Fruit fly (Drosophila melanogaster): ENCODE data around the gene CG31697.

CG31697 gene

dm6 chr2L:19574959-19575625 lies 39.8 kb downstream of the CG31697 start (continued):
- peak; percentile 61; the same call in 1 of the 3 replicates for TF ChIP-seq Opbp (GFP tag; IDR thresholded peaks at IDR 0.05; ENCODE audit: partially characterized antibody)
- no peak for TF ChIP-seq CG5245 (GFP tag; optimal IDR thresholded peaks at IDR 0.05)
- peak; percentile 92 for TF ChIP-seq HLHmδ (GFP tag; optimal IDR thresholded peaks at IDR 0.05)
- TF ChIP-seq Neu2 (GFP tag; optimal IDR thresholded peaks at IDR 0.05; ENCODE audit: borderline replicate concordance) = no peak
- TF ChIP-seq CG34224 (GFP tag; IDR thresholded peaks at IDR 0.05; ENCODE audit: partially characterized antibody) = peak; percentile 56; the same call in 2 of the 3 replicates
- TF ChIP-seq CG6791 (GFP tag; IDR thresholded peaks at IDR 0.05; ENCODE audit: partially characterized antibody) = 0 out of 3 replicates have a peak, but pooled peaks have one; percentile 50
- TF ChIP-seq Abd-B (GFP tag; optimal IDR thresholded peaks at IDR 0.05) = peak; percentile 52
- TF ChIP-seq ATbp (GFP tag; optimal IDR thresholded peaks at IDR 0.05) = peak; percentile 3
- no peak for TF ChIP-seq CG18262 (tag; optimal IDR thresholded peaks at IDR 0.05)
- peak; percentile 99 for TF ChIP-seq z (GFP tag; IDR thresholded peaks at IDR 0.05)
- peak; percentile 85 for TF ChIP-seq ewg (GFP tag; optimal IDR thresholded peaks at IDR 0.05)
- TF ChIP-seq zen2 (GFP tag; IDR thresholded peaks at IDR 0.05; ENCODE audit: partially characterized antibody) = peak; percentile 73
- no peak for TF ChIP-seq E2f2 (GFP tag; IDR thresholded peaks at IDR 0.05)
- peak; percentile 77 for TF ChIP-seq CG10543 (GFP tag; optimal IDR thresholded peaks at IDR 0.05)
- TF ChIP-seq CG13894 (tag; optimal IDR thresholded peaks at IDR 0.05) = peak; percentile 32
- peak; percentile 91 for TF ChIP-seq CG8478 (optimal IDR thresholded peaks at IDR 0.05)
- TF ChIP-seq amos (GFP tag; IDR thresholded peaks at IDR 0.05; ENCODE audit: partially characterized antibody) = peak; percentile 51; the same call in 1 of the 2 replicates
- peak; percentile 39; the same call in 1 of the 2 replicates for TF ChIP-seq tna (GFP tag; IDR thresholded peaks at IDR 0.05; ENCODE audit: partially characterized antibody)
- peak; percentile 55 for TF ChIP-seq Bgb (GFP tag; IDR thresholded peaks at IDR 0.05; ENCODE audit: partially characterized antibody)
- TF ChIP-seq crol (GFP tag; IDR thresholded peaks at IDR 0.05) = peak; percentile 99
- no peak for TF ChIP-seq fd96Cb (tag; optimal IDR thresholded peaks at IDR 0.05)
- no peak for TF ChIP-seq CG4404 (GFP tag; IDR thresholded peaks at IDR 0.05)
- peak in 1 of 2 experiments; percentile 94 for TF ChIP-seq insv (GFP tag; optimal IDR thresholded peaks at IDR 0.05)
- TF ChIP-seq cato (GFP tag; optimal IDR thresholded peaks at IDR 0.05; ENCODE audit: borderline replicate concordance) = no peak
- no peak for TF ChIP-seq p53 (GFP tag; optimal IDR thresholded peaks at IDR 0.05)
- peak; percentile 96 for TF ChIP-seq CG6175 (GFP tag; IDR thresholded peaks at IDR 0.05)
- peak; percentile 35 for TF ChIP-seq mirr (GFP tag; optimal IDR thresholded peaks at IDR 0.05)
- peak; percentile 98 for TF ChIP-seq cg (GFP tag; optimal IDR thresholded peaks at IDR 0.05)
- no peak for TF ChIP-seq crc (GFP tag; optimal IDR thresholded peaks at IDR 0.05)
- no peak for TF ChIP-seq hb (GFP tag; IDR thresholded peaks at IDR 0.05; ENCODE audit: partially characterized antibody)

- TF ChIP-seq dimm (GFP tag; IDR thresholded peaks at IDR 0.05) (peak; percentile 76), gce (GFP tag; IDR thresholded peaks at IDR 0.05) (peak; percentile 57), usp (GFP tag; optimal IDR thresholded peaks at IDR 0.05) (no peak), Xrp1 (GFP tag; IDR thresholded peaks at IDR 0.05) (peak; percentile 94), Hmx (GFP tag; optimal IDR thresholded peaks at IDR 0.05) (peak; percentile 91), sens-2 (GFP tag; IDR thresholded peaks at IDR 0.05) (peak; percentile 27; the same call in 1 of the 2 replicates), gem (tag; optimal IDR thresholded peaks at IDR 0.05) (peak; percentile 98), wdn (GFP tag; IDR thresholded peaks at IDR 0.05) (peak; percentile 83), CG8478 (optimal IDR thresholded peaks at IDR 0.05) (peak; percentile 63), CG13287 (GFP tag; IDR thresholded peaks at IDR 0.05; ENCODE audit: partially characterized antibody) (peak; percentile 13; the same call in 1 of the 2 replicates), CG3163 (GFP tag; optimal IDR thresholded peaks at IDR 0.05) (peak; percentile 70), tx (GFP tag; optimal IDR thresholded peaks at IDR 0.05) (peak; percentile 96), trh (GFP tag; optimal IDR thresholded peaks at IDR 0.05) (peak; percentile 96), Hr3 (GFP tag; optimal IDR thresholded peaks at IDR 0.05) (peak; percentile 97), CG10959 (GFP tag; IDR thresholded peaks at IDR 0.05) (peak; percentile 84), Drgx (GFP tag; IDR thresholded peaks at IDR 0.05) (peak; percentile 95), CG12769 (tag; optimal IDR thresholded peaks at IDR 0.05) (peak; percentile 97), Med (GFP tag) (peak; percentile 99), pho (GFP tag; optimal IDR thresholded peaks at IDR 0.05) (peak; percentile 98), CG9876 (GFP tag; optimal IDR thresholded peaks at IDR 0.05) (peak; percentile 95)
These were observed 40.5 kb downstream of the CG31697 start for dm6 chr2L:19575626-19576298.

Data from whole organism, embryonic.